Fruit fly (Drosophila melanogaster): ENCODE measurements around the gene CG2004.
A peak's percentile ranks its signal among the peaks of the same experiment; 100 is the strongest.

DNA sequence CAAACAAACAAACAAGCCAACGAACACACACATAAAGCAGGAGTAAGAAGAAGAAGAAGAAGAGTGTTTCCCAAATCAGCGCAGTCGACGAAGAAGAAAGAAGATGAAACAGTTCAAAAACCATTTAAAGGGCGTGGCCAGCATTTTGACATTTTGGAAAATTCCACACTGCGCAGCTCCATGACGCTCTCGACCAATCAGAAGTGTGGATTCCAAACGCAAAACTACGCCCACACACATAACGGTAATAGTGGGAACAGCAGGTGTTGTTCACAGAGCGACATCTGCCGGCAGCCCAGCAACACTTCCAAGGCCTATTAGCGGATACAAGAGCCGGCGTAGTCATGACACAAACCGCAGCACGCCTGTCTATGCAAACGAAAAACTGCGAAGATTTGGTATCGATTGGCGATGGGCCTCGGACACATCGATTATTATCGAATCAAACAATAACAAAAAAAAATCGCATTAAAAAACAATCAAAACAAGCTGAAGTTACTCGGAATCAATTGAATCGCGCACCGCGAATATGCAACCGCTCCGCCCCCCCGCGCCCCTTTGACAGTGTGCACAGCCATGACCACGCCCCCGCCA lies 38.0 kb downstream of the CG2004 start, which contains the start of gene Rubicon:
- TF ChIP-seq Sp1 (GFP tag; optimal IDR thresholded peaks at IDR 0.05) (peak; percentile 24), usp (GFP tag; optimal IDR thresholded peaks at IDR 0.05) (no peak), sage (GFP tag; optimal IDR thresholded peaks at IDR 0.05) (no peak), br (GFP tag; optimal IDR thresholded peaks at IDR 0.05) (no peak), Abd-B (GFP tag; optimal IDR thresholded peaks at IDR 0.05) (no peak), OdsH (GFP tag; optimal IDR thresholded peaks at IDR 0.05) (no peak), Dfd (GFP tag; optimal IDR thresholded peaks at IDR 0.05) (no peak), foxo (GFP tag; optimal IDR thresholded peaks at IDR 0.05) (no peak), Vsx2 (GFP tag; optimal IDR thresholded peaks at IDR 0.05; ENCODE audit: partially characterized antibody) (no peak)
